Worm (Caenorhabditis elegans): ENCODE measurements around the gene C44B9.2.

DNA sequence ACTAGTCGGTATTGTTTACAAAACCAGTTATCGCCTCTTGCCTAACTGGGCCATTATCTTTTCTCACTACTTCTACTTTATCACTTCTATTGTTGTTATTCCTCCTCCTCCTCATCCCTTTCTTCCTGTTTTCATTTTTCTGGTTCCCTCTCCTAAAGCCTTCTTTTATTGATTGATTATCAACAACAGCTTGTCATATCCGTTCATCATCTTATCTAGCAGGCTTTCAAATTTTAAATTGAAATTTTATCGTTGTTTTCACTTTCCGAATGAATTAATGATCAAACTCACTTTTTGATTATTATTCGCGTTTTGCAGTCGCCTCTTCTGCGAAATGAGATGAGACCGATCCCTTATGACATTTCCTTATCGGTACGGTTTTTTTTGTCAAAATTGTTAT, 35.9 kb downstream of the C44B9.2 start, which contains the start of gene cut-6:
- no peak for TF ChIP-seq elt-3 (tag; optimal IDR thresholded peaks at IDR 0.05)
- no peak for TF ChIP-seq snpc-4 (tag; optimal IDR thresholded peaks at IDR 0.05)
- TF ChIP-seq lin-39 (tag; optimal IDR thresholded peaks at IDR 0.05) = no peak
- TF ChIP-seq ama-1 (optimal IDR thresholded peaks at IDR 0.05) = no peak
- TF ChIP-seq zag-1 (tag; optimal IDR thresholded peaks at IDR 0.05) = no peak

All from whole organism, L2 larva.